Worm (Caenorhabditis elegans): ENCODE measurements around the gene C54F6.20.

DNA sequence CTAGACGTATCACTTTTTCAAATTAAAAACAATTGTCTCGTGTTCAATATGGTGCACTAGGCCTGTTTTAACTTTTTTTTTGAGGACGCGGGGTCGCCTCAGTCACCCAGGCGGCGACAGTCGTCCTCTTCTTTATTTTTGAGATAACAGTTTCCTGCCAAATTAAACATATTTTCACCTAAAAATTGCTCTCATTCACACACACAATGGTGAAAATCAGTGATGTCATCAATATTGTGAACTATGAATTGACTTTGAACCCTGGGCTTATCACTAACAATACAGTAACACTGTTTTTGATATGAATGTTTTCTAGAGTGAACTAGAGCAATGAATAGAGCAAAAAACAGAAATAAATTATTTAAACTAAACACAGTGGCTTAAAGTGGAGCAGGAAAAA is 3.2 kb upstream of the C54F6.20 start:
- TF ChIP-seq ztf-23 (GFP tag; IDR thresholded peaks at IDR 0.05) (no peak), ref-1 (GFP tag; conservative IDR thresholded peaks at IDR 0.05) (no peak)
